Fruit fly (Drosophila melanogaster) whole organism: ENCODE results near the gene CG6441.

ENCODE experiments used
- Dll ChIP-seq: fragments of >200 bp; optimal IDR thresholded peaks from 2 replicates; lab custom pipeline; 2017
- pan ChIP-seq: fragments of >200 bp; optimal IDR thresholded peaks from 2 replicates; lab custom pipeline; 2017
- psq ChIP-seq: fragments of >200 bp; optimal IDR thresholded peaks from 2 replicates; lab custom pipeline; 2017
- usp ChIP-seq: fragments of >200 bp; optimal IDR thresholded peaks from 2 replicates; lab custom pipeline; 2017; ENCODE audit warnings: missing biosample characterization, missing genetic modification characterization, mixed read lengths

- TF ChIP-seq psq (lab: Kevin White, UChicago) (no peak), usp (GFP tag; lab: Kevin White, UChicago) (no peak), Dll (lab: Kevin White, UChicago) (no peak), pan (lab: Kevin White, UChicago) (no peak)
These were observed 49.1 kb downstream of the CG6441 start for dm6 chr2L:7523564-7523963.
